Fruit fly (Drosophila melanogaster) S2 (cell line): ENCODE measurements around the gene Tace.

Experiments used
- CG8478 ChIP-seq: fragments of >200 bp; optimal IDR thresholded peaks from 2 replicates; lab custom pipeline; 2018
- CTCF ChIP-seq, 2 experiments: fragments of >200 bp; optimal IDR thresholded peaks; 2 replicates each; lab custom pipeline; 2018

- TF ChIP-seq CG8478 (no peak), CTCF (optimal IDR thresholded peaks at IDR 0.05; lab: Kevin White, UChicago) (no peak)
Observed at dm6 chr3R:30050448-30050847, 50.1 kb downstream of the Tace start.
